Worm (Caenorhabditis elegans) whole organism, late embryonic: ENCODE data around the gene ZK813.5.

Source experiments
- K09A11.1 ChIP-seq: sonication (generic microtip); optimal IDR thresholded peaks from 2 replicates; lab custom pipeline; 2017; ENCODE audit warnings: antibody characterized with exemption, mild to moderate bottlenecking, missing genetic modification characterization, missing compliant biosample characterization; ENCODE audit not compliant: insufficient read depth
- ceh-48 ChIP-seq: sonication (generic microtip); optimal IDR thresholded peaks from 2 replicates; lab custom pipeline; 2016; ENCODE audit warnings: missing genetic modification characterization, inconsistent platforms, missing compliant biosample characterization
- gmeb-2 ChIP-seq: sonication (generic microtip); optimal IDR thresholded peaks from 2 replicates; lab custom pipeline; 2016; ENCODE audit warnings: missing genetic modification characterization, inconsistent platforms, missing compliant biosample characterization
- hlh-13 ChIP-seq: fragments of 200-800 bp; sonication (Bioruptor generic); optimal IDR thresholded peaks from 2 replicates; lab custom pipeline; 2018; ENCODE audit warnings: mild to moderate bottlenecking, missing genetic modification characterization, missing compliant biosample characterization
- pat-9 ChIP-seq: fragments of 200-800 bp; sonication (Bioruptor generic); optimal IDR thresholded peaks from 2 replicates; lab custom pipeline; 2018; ENCODE audit warnings: mild to moderate bottlenecking, missing genetic modification characterization, moderate library complexity, missing compliant biosample characterization
- ref-2 ChIP-seq: sonication (generic microtip); optimal IDR thresholded peaks from 2 replicates; lab custom pipeline; 2016; ENCODE audit warnings: missing genetic modification characterization, missing compliant biosample characterization
- unc-3 ChIP-seq, 2 experiments: fragments of 200-800 bp in 1 of 2; sonication (Bioruptor generic) in 1 of 2; sonication (generic microtip) in 1 of 2; conservative IDR thresholded peaks in 1 of 2; optimal IDR thresholded peaks in 1 of 2; 2 replicates each; pipeline versions ENCODE4 v1.3.6 to Lab custom; 2016 to 2022; ENCODE audit warnings: missing compliant biosample characterization in 2 of 2, missing genetic modification characterization in 2 of 2, missing genetic modification reagents in 1 of 2
- unc-42 ChIP-seq: sonication (generic microtip); optimal IDR thresholded peaks from 2 replicates; lab custom pipeline; 2016; ENCODE audit warnings: missing genotype, missing genetic modification characterization, missing compliant biosample characterization

DNA sequence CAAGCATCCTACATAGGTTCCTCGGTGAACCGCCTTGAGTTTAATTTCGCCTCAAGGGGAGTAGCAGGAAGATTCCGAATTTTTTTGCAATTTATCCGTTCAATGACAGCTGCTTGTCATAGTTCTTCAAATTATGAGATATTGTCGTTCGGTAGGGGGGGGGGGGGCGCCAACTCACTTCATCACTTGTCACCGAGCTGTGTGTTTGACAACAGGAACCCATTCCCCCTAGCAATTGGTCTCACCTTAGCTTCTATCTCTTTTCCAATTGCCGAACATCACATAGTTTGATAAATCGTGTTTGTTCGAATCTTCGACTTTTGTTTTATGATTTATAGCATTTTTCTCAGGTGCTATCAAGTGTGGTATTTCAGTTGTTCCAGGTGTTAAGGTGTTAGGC is 43.6 kb upstream of the ZK813.5 start:
- TF ChIP-seq K09A11.1 (tag; lab: Kevin White, UChicago) (no peak), unc-3 (GFP tag; conservative IDR thresholded peaks at IDR 0.05; lab: Robert Waterston, UW) (no peak), unc-3 (tag; optimal IDR thresholded peaks at IDR 0.05; lab: Kevin White, UChicago) (no peak), pat-9 (tag; lab: Kevin White, UChicago) (no peak), gmeb-2 (tag; lab: Kevin White, UChicago) (no peak), hlh-13 (GFP tag; lab: Kevin White, UChicago) (no peak), unc-42 (no peak), ref-2 (tag; lab: Kevin White, UChicago) (no peak), ceh-48 (tag; lab: Kevin White, UChicago) (no peak)
